Fruit fly (Drosophila melanogaster) whole organism, pupa: ENCODE data around the gene Ten-a.

Experiments
- CG12605 ChIP-seq: fragments of 200-800 bp; sonication (Bioruptor generic); IDR thresholded peaks from 2 replicates; pipeline ENCODE4 v1.3.6; 2022; ENCODE audit warnings: missing biosample characterization, missing genetic modification characterization
- CG14655 ChIP-seq: fragments of 200-800 bp; sonication (Bioruptor generic); optimal IDR thresholded peaks from 3 replicates; lab custom pipeline; 2017; ENCODE audit warnings: mild to moderate bottlenecking, missing biosample characterization, missing genetic modification reagents, missing genetic modification characterization
- CG15710 ChIP-seq: fragments of 200-800 bp; sonication (Bioruptor generic); optimal IDR thresholded peaks from 2 replicates; lab custom pipeline; 2018; ENCODE audit warnings: missing biosample characterization, mild to moderate bottlenecking, missing genetic modification characterization, moderate library complexity
- CG32121 ChIP-seq: fragments of 200-800 bp; sonication (Bioruptor generic); IDR thresholded peaks from 2 replicates; pipeline ENCODE4 v1.3.6; 2022; ENCODE audit warnings: missing biosample characterization, missing genetic modification characterization
- CG8159 ChIP-seq: fragments of 200-800 bp; sonication (Bioruptor generic); optimal IDR thresholded peaks from 3 replicates; lab custom pipeline; 2018; ENCODE audit warnings: missing biosample characterization, mild to moderate bottlenecking, missing genetic modification characterization, moderate library complexity
- CG8301 ChIP-seq: fragments of 200-800 bp; sonication (Bioruptor generic); optimal IDR thresholded peaks from 2 replicates; lab custom pipeline; 2018; ENCODE audit warnings: missing biosample characterization, mild to moderate bottlenecking, missing genetic modification characterization
- D1 ChIP-seq: fragments of 200-800 bp; sonication (Bioruptor generic); optimal IDR thresholded peaks from 2 replicates; lab custom pipeline; 2018; ENCODE audit warnings: missing biosample characterization, mild to moderate bottlenecking, missing genetic modification characterization, moderate library complexity
- Ets98B ChIP-seq: fragments of 200-800 bp; sonication (Bioruptor generic); IDR thresholded peaks from 2 replicates; pipeline ENCODE4 v1.3.6; 2022; ENCODE audit warnings: missing biosample characterization, missing genetic modification characterization
- Pif1A ChIP-seq: fragments of 200-800 bp; sonication (Bioruptor generic); optimal IDR thresholded peaks from 3 replicates; lab custom pipeline; 2016; ENCODE audit warnings: missing biosample characterization, missing genetic modification characterization
- Pif1B ChIP-seq: fragments of 200-800 bp; sonication (Bioruptor generic); optimal IDR thresholded peaks from 3 replicates; lab custom pipeline; 2016; ENCODE audit warnings: missing biosample characterization, missing genetic modification characterization
- rn ChIP-seq: fragments of 200-800 bp; sonication (Bioruptor generic); IDR thresholded peaks from 2 replicates; pipeline ENCODE4 v1.3.6; 2022; ENCODE audit warnings: missing biosample characterization, missing genetic modification characterization

DNA sequence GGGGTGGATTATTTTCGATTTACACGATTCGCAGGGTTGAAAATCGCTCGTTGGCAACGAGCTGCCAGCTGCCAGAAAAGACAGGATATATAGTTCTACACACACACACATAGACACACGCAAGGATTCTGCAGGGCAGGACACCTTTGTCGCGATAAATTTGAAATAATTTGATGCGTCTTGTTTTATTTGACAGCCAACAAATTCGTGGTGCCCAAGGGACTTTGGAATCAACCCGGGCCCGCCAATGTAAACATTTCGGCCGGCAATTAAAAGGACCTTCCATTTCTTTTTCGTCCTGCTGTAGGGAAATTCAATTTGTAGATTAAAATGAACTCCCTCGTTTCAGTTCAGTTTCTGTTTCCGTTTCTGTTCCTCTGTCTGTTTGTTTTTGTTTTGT is 169.3 kb downstream of the Ten-a start:
- TF ChIP-seq CG8159 (no peak), CG8301 (tag; lab: Kevin White, UChicago) (no peak), Pif1A (GFP tag; lab: Kevin White, UChicago) (no peak), CG32121 (no peak), Ets98B (no peak), CG12605 (GFP tag; lab: Robert Waterston, UW) (no peak), CG14655 (GFP tag; lab: Kevin White, UChicago) (no peak), D1 (tag; lab: Kevin White, UChicago) (no peak), CG15710 (tag; lab: Kevin White, UChicago) (no peak), rn (GFP tag; lab: Robert Waterston, UW) (no peak), Pif1B (GFP tag; lab: Kevin White, UChicago) (no peak)
